Fruit fly (Drosophila melanogaster): Measurements from ENCODE around the gene CG6418.

DNA sequence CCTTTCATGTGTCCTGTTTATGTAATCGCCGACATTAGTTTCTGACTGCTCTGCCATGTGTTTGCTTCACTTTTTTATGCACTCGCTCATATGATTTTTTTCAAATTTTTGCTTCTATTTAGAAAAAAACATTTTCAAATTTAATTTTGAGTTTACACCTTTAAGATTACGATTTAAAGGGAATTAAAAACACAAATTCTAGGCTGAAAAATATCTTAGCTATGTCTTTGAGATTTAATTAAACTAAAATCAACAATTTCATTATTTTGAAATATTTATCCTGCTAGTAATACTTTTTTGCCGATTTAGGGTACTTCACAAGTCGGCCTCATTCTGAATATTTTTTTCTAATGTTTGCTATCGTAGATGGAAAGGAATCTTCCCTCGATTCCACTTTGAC, 45.6 kb downstream of the CG6418 start:
- TF ChIP-seq rn (GFP tag; IDR thresholded peaks at IDR 0.05) (no peak), CG32121 (GFP tag; IDR thresholded peaks at IDR 0.05) (no peak), CG14655 (GFP tag; optimal IDR thresholded peaks at IDR 0.05) (no peak), Pif1A (GFP tag; optimal IDR thresholded peaks at IDR 0.05) (no peak), CG10348 (GFP tag; IDR thresholded peaks at IDR 0.05) (no peak), CG17806 (tag; optimal IDR thresholded peaks at IDR 0.05) (no peak), CG12605 (GFP tag; IDR thresholded peaks at IDR 0.05) (no peak), fd96Ca (GFP tag; IDR thresholded peaks at IDR 0.05) (no peak), CG15710 (tag; optimal IDR thresholded peaks at IDR 0.05) (no peak)
